Worm (Caenorhabditis elegans) whole organism, L1 larva: ENCODE results near the gene moc-5.
A peak's percentile ranks its signal among the peaks of the same experiment; 100 is the strongest.

Source experiments
- dpl-1 ChIP-seq, 3 experiments: fragments of 150-350 bp in 2 of 3; sonication (generic microtip) in 1 of 3; optimal IDR thresholded peaks; 2 replicates each; lab custom pipeline; 2014 to 2017; ENCODE audit warnings: missing biosample characterization in 3 of 3, missing genetic modification characterization in 3 of 3, missing genetic modification reagents in 3 of 3
- lin-13 ChIP-seq: fragments of 150-350 bp; optimal IDR thresholded peaks from 2 replicates; lab custom pipeline; 2014; ENCODE audit warnings: missing biosample characterization, missing genetic modification reagents, missing genetic modification characterization
- nhr-85 ChIP-seq: sonication (generic microtip); peaks from one replicate; lab custom pipeline; 2016; ENCODE audit warnings: missing genetic modification characterization, inconsistent platforms, missing compliant biosample characterization
- snpc-4 ChIP-seq: fragments of 150-350 bp; optimal IDR thresholded peaks from 2 replicates; lab custom pipeline; 2014; ENCODE audit warnings: missing biosample characterization, missing genetic modification characterization
- tbx-2 ChIP-seq: sonication (generic microtip); optimal IDR thresholded peaks from 2 replicates; lab custom pipeline; 2016; ENCODE audit warnings: missing genetic modification characterization, missing compliant biosample characterization
- unc-62 ChIP-seq: fragments of 150-350 bp; optimal IDR thresholded peaks from 2 replicates; lab custom pipeline; 2014; ENCODE audit warnings: missing biosample characterization, missing genetic modification reagents, missing genetic modification characterization

- TF ChIP-seq dpl-1 (GFP tag; optimal IDR thresholded peaks at IDR 0.05; lab: Kevin White, UChicago) (no peak), tbx-2 (tag; lab: Kevin White, UChicago) (no peak), snpc-4 (tag; lab: Kevin White, UChicago) (no peak), nhr-85 (tag; lab: Kevin White, UChicago) (peak; percentile 53), lin-13 (GFP tag; lab: Kevin White, UChicago) (no peak), unc-62 (GFP tag; lab: Kevin White, UChicago) (no peak)
These were observed 26.3 kb downstream of the moc-5 start, which contains the start of gene nuc-1 for ce11 chrX:9539294-9540030.
